Fruit fly (Drosophila melanogaster): ENCODE measurements around the gene mAChR-B.

Gene mAChR-B

DNA sequence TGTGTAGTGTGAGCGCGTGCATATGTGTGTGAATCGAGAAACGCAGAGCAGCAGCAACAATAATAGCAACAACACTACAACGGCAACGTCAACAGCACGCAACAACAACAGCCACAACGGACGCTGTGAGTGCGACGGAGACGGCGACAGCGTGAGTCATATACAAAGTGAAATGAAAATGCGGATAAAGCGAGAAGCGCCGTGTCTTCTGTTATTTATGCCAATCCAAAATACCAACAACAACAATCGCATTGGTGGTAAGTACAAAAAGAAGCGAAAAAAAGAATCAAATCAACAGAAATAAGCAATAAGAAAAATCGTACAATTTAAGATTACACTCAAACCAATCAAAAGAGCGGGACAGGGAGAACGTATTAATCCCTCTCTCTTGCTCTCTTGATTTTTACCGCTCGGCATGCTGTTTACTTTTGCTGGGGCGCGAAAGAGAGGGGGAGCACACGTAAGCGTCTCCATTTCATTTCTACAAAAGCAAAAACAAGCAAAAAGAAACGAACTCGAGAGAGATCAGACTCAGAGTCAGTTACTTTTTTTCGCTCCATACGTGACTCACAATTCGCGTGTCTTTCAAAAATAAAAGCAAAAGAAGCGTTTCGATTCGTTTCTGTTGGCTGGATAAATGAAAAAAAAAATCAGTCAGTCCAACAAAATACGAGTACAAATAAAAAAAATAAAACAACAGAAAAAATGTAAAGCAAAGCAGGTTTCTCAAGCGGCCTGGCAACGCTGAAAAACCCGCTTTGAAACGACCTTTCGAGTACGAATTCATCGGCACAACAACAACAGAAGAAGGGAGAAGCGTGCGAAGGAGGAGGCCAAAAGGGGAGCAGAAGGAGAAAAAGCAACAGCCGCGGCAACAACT lies 47.0 kb downstream of the mAChR-B start:
- TF ChIP-seq CG32121 (GFP tag; IDR thresholded peaks at IDR 0.05) = no peak
- peak; percentile 98 for TF ChIP-seq CG17806 (tag; optimal IDR thresholded peaks at IDR 0.05)
- TF ChIP-seq CG13204 (GFP tag; optimal IDR thresholded peaks at IDR 0.05) = peak; percentile 100
- no peak for TF ChIP-seq CG12605 (GFP tag; IDR thresholded peaks at IDR 0.05)
- TF ChIP-seq Pif1B (GFP tag; optimal IDR thresholded peaks at IDR 0.05) = peak; percentile 98
- TF ChIP-seq CG10348 (GFP tag; IDR thresholded peaks at IDR 0.05) = no peak
- TF ChIP-seq Snoo (tag; optimal IDR thresholded peaks at IDR 0.05) = peak; percentile 95
- TF ChIP-seq rn (GFP tag; IDR thresholded peaks at IDR 0.05) = no peak
- TF ChIP-seq fd96Ca (GFP tag; IDR thresholded peaks at IDR 0.05) = no peak
- peak; percentile 100 for TF ChIP-seq gl (tag; optimal IDR thresholded peaks at IDR 0.05)
- peak; percentile 96 for TF ChIP-seq EcR (GFP tag; optimal IDR thresholded peaks at IDR 0.05)
- peak; percentile 89 for TF ChIP-seq CG8301 (tag; optimal IDR thresholded peaks at IDR 0.05)
- TF ChIP-seq CG9948 (tag; optimal IDR thresholded peaks at IDR 0.05) = peak; percentile 97
- TF ChIP-seq CG14655 (GFP tag; optimal IDR thresholded peaks at IDR 0.05) = peak; percentile 91
- no peak for TF ChIP-seq Ets98B (GFP tag; IDR thresholded peaks at IDR 0.05)
- peak; percentile 99 for TF ChIP-seq CG34367 (tag; optimal IDR thresholded peaks at IDR 0.05)
- TF ChIP-seq Pif1A (GFP tag; optimal IDR thresholded peaks at IDR 0.05) = peak; percentile 98
- peak; percentile 97 for TF ChIP-seq D1 (tag; optimal IDR thresholded peaks at IDR 0.05)
- no peak for TF ChIP-seq CG4496 (GFP tag; IDR thresholded peaks at IDR 0.05)
- peak; percentile 98 for TF ChIP-seq CG8159 (tag; optimal IDR thresholded peaks at IDR 0.05)
- TF ChIP-seq CG15710 (tag; optimal IDR thresholded peaks at IDR 0.05) = peak; percentile 98

- TF ChIP-seq CG13204 (GFP tag; optimal IDR thresholded peaks at IDR 0.05) (peak; percentile 40), CG4496 (GFP tag; IDR thresholded peaks at IDR 0.05) (peak; percentile 54; the same call in 2 of the 3 replicates), rn (GFP tag; IDR thresholded peaks at IDR 0.05) (0 out of 2 replicates have a peak, but pooled peaks have one; percentile 29), CG15710 (tag; optimal IDR thresholded peaks at IDR 0.05) (peak; percentile 58), CG17806 (tag; optimal IDR thresholded peaks at IDR 0.05) (no peak), CG12605 (GFP tag; IDR thresholded peaks at IDR 0.05) (no peak; the same call in none of the 2 replicates), CG34367 (tag; optimal IDR thresholded peaks at IDR 0.05) (peak; percentile 17), CG8301 (tag; optimal IDR thresholded peaks at IDR 0.05) (peak; percentile 35), EcR (GFP tag; optimal IDR thresholded peaks at IDR 0.05) (peak; percentile 14), Ets98B (GFP tag; IDR thresholded peaks at IDR 0.05) (peak; percentile 59; the same call in 1 of the 2 replicates), Pif1A (GFP tag; optimal IDR thresholded peaks at IDR 0.05) (peak; percentile 24), gl (tag; optimal IDR thresholded peaks at IDR 0.05) (no peak), CG8159 (tag; optimal IDR thresholded peaks at IDR 0.05) (peak; percentile 65), CG14655 (GFP tag; optimal IDR thresholded peaks at IDR 0.05) (peak; percentile 38)
Observed at dm6 chr3R:8106909-8107841, 48.1 kb downstream of the mAChR-B start.

DNA sequence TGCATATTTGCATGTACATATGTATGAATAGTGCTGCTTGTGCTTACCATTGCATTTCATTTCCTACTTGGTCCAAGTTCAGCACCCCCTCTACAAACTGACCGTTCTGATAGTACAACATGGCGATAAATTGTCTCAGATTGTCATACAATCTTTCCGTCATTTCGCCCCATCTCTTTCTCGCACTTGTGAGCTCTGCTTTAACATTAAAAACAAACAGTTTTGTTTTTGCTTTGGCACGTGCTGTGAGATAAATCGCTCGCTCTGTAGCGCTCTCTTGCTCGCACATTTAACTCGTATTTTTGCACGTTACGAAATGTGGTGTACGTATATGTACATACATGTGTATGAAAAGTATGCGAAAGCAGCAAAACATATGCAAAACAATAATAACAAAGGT lies 49.7 kb downstream of the mAChR-B start:
- no peak for TF ChIP-seq CG4496 (GFP tag; IDR thresholded peaks at IDR 0.05)
- peak; percentile 1 for TF ChIP-seq EcR (GFP tag; optimal IDR thresholded peaks at IDR 0.05)

- TF ChIP-seq rn (GFP tag; IDR thresholded peaks at IDR 0.05) (no peak), CG14655 (GFP tag; optimal IDR thresholded peaks at IDR 0.05) (no peak), CG15710 (tag; optimal IDR thresholded peaks at IDR 0.05) (no peak), CG12605 (GFP tag; IDR thresholded peaks at IDR 0.05) (no peak)
Observed at dm6 chr3R:8109782-8110181, 50.7 kb downstream of the mAChR-B start.

DNA sequence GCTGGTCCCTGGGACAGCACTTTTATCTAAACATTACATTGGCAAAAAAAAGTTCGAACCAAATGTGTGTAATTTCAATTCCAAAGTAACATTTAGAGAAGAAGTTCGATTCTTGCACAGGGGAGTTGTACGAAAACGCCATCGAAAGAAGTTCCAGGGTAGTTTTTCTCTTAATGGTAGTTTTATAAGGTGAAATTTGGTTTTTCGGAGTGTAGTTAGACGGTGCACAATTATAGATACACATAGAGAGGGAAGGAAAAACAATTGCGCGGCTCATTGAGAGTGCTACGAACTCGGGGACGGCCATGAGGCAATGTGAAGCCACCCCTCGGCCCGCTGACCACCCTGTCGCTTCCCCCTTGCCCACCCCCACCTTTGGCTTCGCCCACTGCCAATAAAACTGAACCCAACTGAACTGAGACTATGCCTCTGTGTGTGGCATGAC lies 51.1 kb downstream of the mAChR-B start:
- no peak for TF ChIP-seq gl (tag; optimal IDR thresholded peaks at IDR 0.05)
- TF ChIP-seq fd96Ca (GFP tag; IDR thresholded peaks at IDR 0.05) = peak; percentile 86
- TF ChIP-seq Ets98B (GFP tag; IDR thresholded peaks at IDR 0.05) = peak; percentile 80
- TF ChIP-seq Snoo (tag; optimal IDR thresholded peaks at IDR 0.05) = no peak
- TF ChIP-seq CG34367 (tag; optimal IDR thresholded peaks at IDR 0.05) = peak; percentile 6
- peak; percentile 68 for TF ChIP-seq CG8301 (tag; optimal IDR thresholded peaks at IDR 0.05)
- peak; percentile 65 for TF ChIP-seq rn (GFP tag; IDR thresholded peaks at IDR 0.05)
- TF ChIP-seq CG12605 (GFP tag; IDR thresholded peaks at IDR 0.05) = no peak
- TF ChIP-seq CG10348 (GFP tag; IDR thresholded peaks at IDR 0.05) = 0 out of 2 replicates have a peak, but pooled peaks have one; percentile 4
- peak; percentile 36 for TF ChIP-seq Pif1B (GFP tag; optimal IDR thresholded peaks at IDR 0.05)
- TF ChIP-seq D1 (tag; optimal IDR thresholded peaks at IDR 0.05) = no peak
- TF ChIP-seq CG13204 (GFP tag; optimal IDR thresholded peaks at IDR 0.05) = no peak
- peak; percentile 53 for TF ChIP-seq Pif1A (GFP tag; optimal IDR thresholded peaks at IDR 0.05)
- peak; percentile 85 for TF ChIP-seq CG4496 (GFP tag; IDR thresholded peaks at IDR 0.05)
- TF ChIP-seq CG9948 (tag; optimal IDR thresholded peaks at IDR 0.05) = peak; percentile 22
- no peak for TF ChIP-seq CG8159 (tag; optimal IDR thresholded peaks at IDR 0.05)
- TF ChIP-seq CG17806 (tag; optimal IDR thresholded peaks at IDR 0.05) = peak; percentile 28
- TF ChIP-seq CG15710 (tag; optimal IDR thresholded peaks at IDR 0.05) = no peak
- TF ChIP-seq EcR (GFP tag; optimal IDR thresholded peaks at IDR 0.05) = peak; percentile 24
- peak; percentile 82 for TF ChIP-seq CG32121 (GFP tag; IDR thresholded peaks at IDR 0.05)
- TF ChIP-seq CG14655 (GFP tag; optimal IDR thresholded peaks at IDR 0.05) = peak; percentile 79

Measured in whole organism, pupa.